Worm (Caenorhabditis elegans) whole organism, L1 larva: ENCODE results near the gene vamp-7.

ENCODE experiments used
- F16B12.6 ChIP-seq: fragments of 150-350 bp; optimal IDR thresholded peaks from 2 replicates; lab custom pipeline; 2014; ENCODE audit warnings: missing biosample characterization, missing genetic modification characterization
- alr-1 ChIP-seq: fragments of 200-800 bp; sonication (Bioruptor generic); optimal IDR thresholded peaks from 2 replicates; lab custom pipeline; 2018; ENCODE audit warnings: borderline replicate concordance, mild to moderate bottlenecking, missing genetic modification characterization, missing compliant biosample characterization
- ama-1 ChIP-seq: fragments of 150-350 bp; optimal IDR thresholded peaks from 2 replicates; lab custom pipeline; 2014
- blmp-1 ChIP-seq: fragments of 150-350 bp; optimal IDR thresholded peaks from 2 replicates; lab custom pipeline; 2014; ENCODE audit warnings: missing biosample characterization, missing genetic modification characterization
- elt-2 ChIP-seq: sonication (generic microtip); optimal IDR thresholded peaks from 2 replicates; lab custom pipeline; 2016; ENCODE audit warnings: missing genetic modification characterization, mild to moderate bottlenecking, inconsistent platforms, missing compliant biosample characterization, missing genetic modification reagents
- lsy-2 ChIP-seq, 2 experiments: fragments of 150-350 bp; optimal IDR thresholded peaks; 2 replicates each; lab custom pipeline; 2014; ENCODE audit warnings: missing biosample characterization in 2 of 2, missing genetic modification characterization in 2 of 2
- mdl-1 ChIP-seq, 2 experiments: fragments of 150-350 bp; optimal IDR thresholded peaks; 2 replicates each; lab custom pipeline; 2014 to 2017; ENCODE audit warnings: missing biosample characterization in 2 of 2, missing genetic modification characterization in 2 of 2, inconsistent platforms in 1 of 2
- pqm-1 ChIP-seq: sonication (generic microtip); optimal IDR thresholded peaks from 3 replicates; lab custom pipeline; 2017; ENCODE audit warnings: missing biosample characterization, missing genetic modification characterization
- skn-1 ChIP-seq: fragments of 150-350 bp; optimal IDR thresholded peaks from 2 replicates; lab custom pipeline; 2014; ENCODE audit warnings: missing biosample characterization, missing genetic modification characterization
- sox-4 ChIP-seq: sonication (generic microtip); optimal IDR thresholded peaks from 2 replicates; lab custom pipeline; 2016; ENCODE audit warnings: missing genetic modification characterization, missing compliant biosample characterization
- unc-86 ChIP-seq: sonication (generic microtip); optimal IDR thresholded peaks from 2 replicates; lab custom pipeline; 2016; ENCODE audit warnings: missing genetic modification characterization, missing compliant biosample characterization
- ztf-4 ChIP-seq: fragments of 150-350 bp; optimal IDR thresholded peaks from 2 replicates; lab custom pipeline; 2014; ENCODE audit warnings: missing biosample characterization, missing genetic modification characterization

DNA sequence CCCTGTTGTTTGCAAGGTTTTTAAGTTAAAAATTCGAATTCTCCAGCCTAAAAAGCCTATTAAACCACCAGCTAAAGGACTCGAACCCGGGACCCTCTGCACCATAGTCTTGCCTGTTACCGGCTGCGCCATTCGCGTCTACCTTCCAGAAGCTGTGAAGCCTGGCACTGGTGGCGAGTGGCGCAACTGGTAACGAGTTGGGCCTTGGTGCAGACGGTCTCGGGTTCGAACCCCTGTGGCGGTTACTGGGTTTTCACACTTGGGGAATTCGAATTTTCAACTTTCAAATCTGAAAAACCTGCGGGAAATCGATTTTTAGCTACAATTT, 5.0 kb upstream of the vamp-7 start:
- no peak for TF ChIP-seq alr-1 (tag; lab: Kevin White, UChicago)
- no peak for TF ChIP-seq ztf-4
- TF ChIP-seq skn-1 (tag; lab: Kevin White, UChicago): no peak
- no peak for TF ChIP-seq sox-4 (tag; lab: Kevin White, UChicago)
- TF ChIP-seq elt-2 (tag; lab: Kevin White, UChicago): no peak
- no peak for TF ChIP-seq blmp-1 (tag; lab: Kevin White, UChicago)
- no peak for TF ChIP-seq pqm-1
- TF ChIP-seq unc-86 (tag; lab: Kevin White, UChicago): no peak
- TF ChIP-seq mdl-1 (tag; optimal IDR thresholded peaks at IDR 0.05; lab: Kevin White, UChicago): no peak
- TF ChIP-seq lsy-2 (tag; optimal IDR thresholded peaks at IDR 0.05; lab: Kevin White, UChicago): no peak
- TF ChIP-seq F16B12.6 (tag; lab: Kevin White, UChicago): no peak
- no peak for TF ChIP-seq ama-1
